Worm (Caenorhabditis elegans): Measurements from ENCODE around the gene F40F8.5.
"Not testable (repeated sequence)": the region's sequence is repeated elsewhere in the genome, so short reads cannot be mapped to it uniquely, and the experiment has no call there.

The F40F8.5 gene

DNA sequence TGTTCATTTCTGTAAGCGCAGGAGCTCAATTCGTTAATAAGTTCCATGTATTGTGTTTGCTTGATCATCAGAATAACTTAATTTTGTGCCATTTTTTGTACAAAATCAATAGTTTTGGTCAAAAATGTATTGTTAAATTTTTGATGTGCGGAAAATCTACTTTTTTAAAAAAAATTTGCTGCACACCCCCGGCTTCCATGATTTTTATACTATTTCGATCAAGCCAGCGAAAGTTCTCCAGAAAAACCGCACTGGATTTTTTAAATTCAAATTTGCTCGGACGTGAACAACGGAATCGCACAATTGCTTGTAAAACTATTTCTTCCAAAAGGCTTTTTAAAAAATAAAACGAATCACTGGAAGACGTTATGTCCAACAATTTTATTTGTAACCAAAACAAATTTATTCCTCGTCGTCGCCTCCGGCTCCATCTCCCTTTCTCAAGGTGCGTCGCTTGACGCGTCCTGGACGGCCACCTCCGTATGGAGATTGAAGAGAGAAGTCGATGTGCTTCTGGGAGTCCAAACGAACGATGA lies 9.6 kb downstream of the F40F8.5 start (continued):
- TF ChIP-seq cebp-1 (GFP tag; IDR thresholded peaks at IDR 0.05) = no peak
- peak; percentile 23 for TF ChIP-seq cebp-1 (tag; optimal IDR thresholded peaks at IDR 0.05)
- TF ChIP-seq hlh-26 (GFP tag; conservative IDR thresholded peaks at IDR 0.05) = 0 out of 2 replicates have a peak, but pooled peaks have one; percentile 19
- TF ChIP-seq unc-130 (GFP tag; optimal IDR thresholded peaks at IDR 0.05) = no peak
- no peak for TF ChIP-seq rpc-1 (optimal IDR thresholded peaks at IDR 0.05)
- no peak for TF ChIP-seq rpc-1 (tag; optimal IDR thresholded peaks at IDR 0.05)
- 0 out of 2 replicates have a peak, but pooled peaks have one; percentile 35 for TF ChIP-seq Y53G8AR.9 (GFP tag; conservative IDR thresholded peaks at IDR 0.05)
- TF ChIP-seq ztf-26 (tag; optimal IDR thresholded peaks at IDR 0.05) = no peak
- TF ChIP-seq atf-7 (tag; optimal IDR thresholded peaks at IDR 0.05) = peak; percentile 21
- TF ChIP-seq mcd-1 (GFP tag; IDR thresholded peaks at IDR 0.05) = peak; percentile 32; the same call in 1 of the 2 replicates
- TF ChIP-seq dpff-1 (tag; optimal IDR thresholded peaks at IDR 0.05) = no peak
- TF ChIP-seq athp-1 (tag; optimal IDR thresholded peaks at IDR 0.05) = peak; percentile 25
- TF ChIP-seq C17E4.6 (GFP tag; IDR thresholded peaks at IDR 0.05) = no peak
- no peak for TF ChIP-seq ceh-40 (GFP tag; IDR thresholded peaks at IDR 0.05)
- no peak for TF ChIP-seq dpl-1 (GFP tag; optimal IDR thresholded peaks at IDR 0.05)
- no peak for TF ChIP-seq egl-44 (GFP tag; IDR thresholded peaks at IDR 0.05)
- no peak for TF ChIP-seq nhr-80 (tag; optimal IDR thresholded peaks at IDR 0.05)
- no peak for TF ChIP-seq K12H6.12 (tag; optimal IDR thresholded peaks at IDR 0.05)
- TF ChIP-seq madf-6 (GFP tag; IDR thresholded peaks at IDR 0.05) = peak; percentile 57
- TF ChIP-seq ztf-25 (GFP tag; IDR thresholded peaks at IDR 0.05) = no peak
- TF ChIP-seq ceh-100 (GFP tag; IDR thresholded peaks at IDR 0.05) = no peak
- no peak for TF ChIP-seq nhr-90 (tag; optimal IDR thresholded peaks at IDR 0.05)
- TF ChIP-seq nhr-120 (GFP tag; IDR thresholded peaks at IDR 0.05) = no peak
- no peak for TF ChIP-seq F55B11.4 (tag; optimal IDR thresholded peaks at IDR 0.05; ENCODE audit: borderline replicate concordance, insufficient read depth)
- 0 out of 2 replicates have a peak, but pooled peaks have one; percentile 73 for TF ChIP-seq madf-3 (GFP tag; IDR thresholded peaks at IDR 0.05)
- TF ChIP-seq aptf-2 (GFP tag; conservative IDR thresholded peaks at IDR 0.05) = no peak
- peak; percentile 0 for TF ChIP-seq snpc-4 (GFP tag; optimal IDR thresholded peaks at IDR 0.05)
- peak in 1 of 4 experiments; percentile 0 for TF ChIP-seq snpc-4 (tag; optimal IDR thresholded peaks at IDR 0.05)
- no peak for TF ChIP-seq hlh-12 (tag; optimal IDR thresholded peaks at IDR 0.05)
- peak; percentile 79 for TF ChIP-seq B0336.3 (GFP tag; IDR thresholded peaks at IDR 0.05)
- TF ChIP-seq die-1 (tag; optimal IDR thresholded peaks at IDR 0.05) = peak; percentile 50
- TF ChIP-seq unc-62 (GFP tag; optimal IDR thresholded peaks at IDR 0.05) = no peak
- TF ChIP-seq egl-18 (GFP tag; IDR thresholded peaks at IDR 0.05) = no peak
- TF ChIP-seq D2030.7 (GFP tag; IDR thresholded peaks at IDR 0.05) = 0 out of 2 replicates have a peak, but pooled peaks have one; percentile 9
- TF ChIP-seq akir-1 (GFP tag; optimal IDR thresholded peaks at IDR 0.05) = no peak
- TF ChIP-seq lin-54 (GFP tag; optimal IDR thresholded peaks at IDR 0.05) = peak; percentile 64

DNA sequence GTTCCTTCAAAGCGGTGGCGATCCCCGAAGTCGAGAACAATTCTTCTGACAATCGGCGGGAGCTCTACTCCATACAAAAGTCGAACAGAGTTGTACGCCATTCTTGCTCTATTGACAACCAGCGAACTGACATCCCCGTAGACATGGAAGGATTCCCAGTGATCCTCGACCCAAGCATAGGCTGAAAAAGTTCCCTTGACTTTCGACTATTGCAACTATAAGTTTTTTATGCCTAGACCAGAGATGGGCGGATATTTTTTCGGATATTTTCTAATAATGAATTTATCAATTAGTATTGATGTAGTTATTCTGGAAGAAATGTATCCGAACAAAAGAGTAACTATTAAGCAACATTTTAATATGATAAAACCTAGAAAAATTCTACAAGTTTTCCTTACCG lies 12.9 kb downstream of the F40F8.5 start, which contains the start of gene W10C6.2:
TSS of gene W10C6.2 (minus strand) at position 101 of the 400 bp plus-strand sequence.
- not testable (repeated sequence) for TF ChIP-seq repo-1 (tag; optimal IDR thresholded peaks at IDR 0.05); efl-1 (GFP tag; optimal IDR thresholded peaks at IDR 0.05); snpc-1.1 (tag; optimal IDR thresholded peaks at IDR 0.05; ENCODE audit: insufficient read depth)

DNA sequence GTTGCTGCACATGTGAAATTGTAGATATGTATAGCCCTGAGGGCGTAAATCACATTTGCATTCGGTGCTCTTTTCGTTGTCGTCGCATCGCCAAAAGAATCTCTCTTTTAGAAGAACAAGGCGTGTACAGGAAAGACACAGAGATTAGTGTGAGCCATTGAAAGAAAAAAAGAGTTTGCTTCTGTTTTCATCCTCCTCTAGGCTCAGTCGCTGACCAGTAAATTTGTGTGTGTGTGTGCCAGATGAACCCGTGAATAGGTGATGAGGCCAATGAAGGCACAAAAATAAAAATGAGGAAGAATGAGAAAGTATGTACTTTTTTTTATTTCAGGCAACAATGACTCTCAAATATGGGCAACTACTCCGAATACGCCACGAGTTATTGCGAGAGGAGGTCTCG lies 22.3 kb downstream of the F40F8.5 start, which contains the start of gene mat-2:
TSS of gene mat-2 (plus strand) at position 301 of the 400 bp plus-strand sequence.
- TF ChIP-seq efl-1 (GFP tag; optimal IDR thresholded peaks at IDR 0.05) = no peak
- no peak for TF ChIP-seq F55B11.4 (tag; optimal IDR thresholded peaks at IDR 0.05; ENCODE audit: borderline replicate concordance, insufficient read depth)
- no peak for TF ChIP-seq nfyb-1 (GFP tag; IDR thresholded peaks at IDR 0.05)
- TF ChIP-seq egrh-3 (GFP tag; IDR thresholded peaks at IDR 0.05) = no peak
- no peak for TF ChIP-seq F39B2.1 (GFP tag; IDR thresholded peaks at IDR 0.05)
- no peak for TF ChIP-seq ekl-4 (GFP tag; IDR thresholded peaks at IDR 0.05)
- TF ChIP-seq Y53G8AR.9 (GFP tag; conservative IDR thresholded peaks at IDR 0.05) = no peak
- TF ChIP-seq F49E8.2 (tag; optimal IDR thresholded peaks at IDR 0.05; ENCODE audit: insufficient read depth) = no peak
- no peak for TF ChIP-seq nhr-27 (tag; optimal IDR thresholded peaks at IDR 0.05)
- no peak for TF ChIP-seq dox-1 (GFP tag; IDR thresholded peaks at IDR 0.05)
